Worm (Caenorhabditis elegans) whole organism, late embryonic: Measurements from ENCODE around the gene C23F12.3.

Experiments used
- C08G9.2 ChIP-seq: sonication (generic microtip); optimal IDR thresholded peaks from 2 replicates; lab custom pipeline; 2016; ENCODE audit warnings: mild to moderate bottlenecking, missing genetic modification characterization, moderate library complexity, missing compliant biosample characterization
- C38D4.7 ChIP-seq: fragments of 200-800 bp; sonication (Bioruptor generic); optimal IDR thresholded peaks from 2 replicates; lab custom pipeline; 2018; ENCODE audit warnings: mild to moderate bottlenecking, missing genetic modification characterization, moderate library complexity, missing compliant biosample characterization
- F13H6.1 ChIP-seq: sonication (generic microtip); optimal IDR thresholded peaks from 2 replicates; lab custom pipeline; 2016; ENCODE audit warnings: missing genetic modification characterization, missing compliant biosample characterization
- K02D7.2 ChIP-seq: sonication (generic microtip); optimal IDR thresholded peaks from 2 replicates; lab custom pipeline; 2017; ENCODE audit warnings: mild to moderate bottlenecking, missing genetic modification characterization, missing compliant biosample characterization
- ceh-18 ChIP-seq: sonication (generic microtip); optimal IDR thresholded peaks from 2 replicates; lab custom pipeline; 2016; ENCODE audit warnings: missing genetic modification characterization, missing compliant biosample characterization
- ceh-19 ChIP-seq: fragments of 200-800 bp; sonication (Bioruptor generic); optimal IDR thresholded peaks from 2 replicates; lab custom pipeline; 2018; ENCODE audit warnings: mild to moderate bottlenecking, missing genetic modification characterization, missing compliant biosample characterization
- ceh-22 ChIP-seq: sonication (generic microtip); optimal IDR thresholded peaks from 2 replicates; lab custom pipeline; 2017; ENCODE audit warnings: missing biosample characterization, missing genetic modification characterization
- ceh-30 ChIP-seq: fragments of 150-350 bp; optimal IDR thresholded peaks from 2 replicates; lab custom pipeline; 2014; ENCODE audit warnings: missing biosample characterization, missing genetic modification characterization
- ceh-31 ChIP-seq: sonication (generic microtip); optimal IDR thresholded peaks from 2 replicates; lab custom pipeline; 2016; ENCODE audit warnings: missing genetic modification characterization, missing compliant biosample characterization
- ceh-34 ChIP-seq: sonication (generic microtip); optimal IDR thresholded peaks from 2 replicates; lab custom pipeline; 2016; ENCODE audit warnings: mild to moderate bottlenecking, missing genetic modification characterization, missing compliant biosample characterization
- ceh-45 ChIP-seq: fragments of 200-800 bp; sonication (Bioruptor generic); IDR thresholded peaks from 2 replicates; pipeline ENCODE4 v1.3.6; 2022; ENCODE audit warnings: missing genetic modification reagents, missing genetic modification characterization, missing compliant biosample characterization
- ceh-6 ChIP-seq: fragments of 200-800 bp; sonication (Bioruptor generic); optimal IDR thresholded peaks from 2 replicates; lab custom pipeline; 2018; ENCODE audit warnings: mild to moderate bottlenecking, missing genetic modification characterization, missing compliant biosample characterization
- ceh-9 ChIP-seq: sonication (generic microtip); optimal IDR thresholded peaks from 2 replicates; lab custom pipeline; 2016; ENCODE audit warnings: mild to moderate bottlenecking, missing genetic modification characterization, inconsistent platforms, missing compliant biosample characterization
- che-1 ChIP-seq: sonication (generic microtip); optimal IDR thresholded peaks from 2 replicates; lab custom pipeline; 2016; ENCODE audit warnings: mild to moderate bottlenecking, missing genetic modification characterization, missing compliant biosample characterization
- dmd-4 ChIP-seq: sonication (generic microtip); optimal IDR thresholded peaks from 2 replicates; lab custom pipeline; 2016; ENCODE audit warnings: borderline replicate concordance, missing genetic modification characterization, missing compliant biosample characterization
- elt-2 ChIP-seq: sonication (generic microtip); optimal IDR thresholded peaks from 2 replicates; lab custom pipeline; 2016; ENCODE audit warnings: missing genetic modification reagents, missing genetic modification characterization, missing compliant biosample characterization
- fkh-10 ChIP-seq: fragments of 150-350 bp; optimal IDR thresholded peaks from 2 replicates; lab custom pipeline; 2014; ENCODE audit warnings: missing biosample characterization, missing genetic modification reagents, missing genetic modification characterization
- fkh-6 ChIP-seq: sonication (generic microtip); optimal IDR thresholded peaks from 2 replicates; lab custom pipeline; 2016; ENCODE audit warnings: missing genetic modification characterization, missing compliant biosample characterization
- gmeb-2 ChIP-seq: sonication (generic microtip); optimal IDR thresholded peaks from 2 replicates; lab custom pipeline; 2016; ENCODE audit warnings: missing genetic modification characterization, inconsistent platforms, missing compliant biosample characterization
- hlh-13 ChIP-seq: fragments of 200-800 bp; sonication (Bioruptor generic); optimal IDR thresholded peaks from 2 replicates; lab custom pipeline; 2018; ENCODE audit warnings: mild to moderate bottlenecking, missing genetic modification characterization, missing compliant biosample characterization
- hlh-15 ChIP-seq: sonication (generic microtip); optimal IDR thresholded peaks from 2 replicates; lab custom pipeline; 2016; ENCODE audit warnings: missing genetic modification characterization, missing compliant biosample characterization
- hlh-6 ChIP-seq: sonication (generic microtip); optimal IDR thresholded peaks from 2 replicates; lab custom pipeline; 2016; ENCODE audit warnings: missing genotype, missing genetic modification characterization, missing compliant biosample characterization
- hlh-8 ChIP-seq: sonication (generic microtip); optimal IDR thresholded peaks from 2 replicates; lab custom pipeline; 2016; ENCODE audit warnings: missing genotype, missing genetic modification characterization, missing compliant biosample characterization
- lim-6 ChIP-seq: sonication (generic microtip); optimal IDR thresholded peaks from 2 replicates; lab custom pipeline; 2016; ENCODE audit warnings: missing genetic modification characterization, missing compliant biosample characterization
- mec-3 ChIP-seq: sonication (generic microtip); optimal IDR thresholded peaks from 2 replicates; lab custom pipeline; 2016; ENCODE audit warnings: borderline replicate concordance, missing genetic modification characterization, missing compliant biosample characterization
- nhr-232 ChIP-seq: sonication (generic microtip); optimal IDR thresholded peaks from 2 replicates; lab custom pipeline; 2016; ENCODE audit warnings: missing genetic modification characterization, missing compliant biosample characterization
- npax-4 ChIP-seq: sonication (generic microtip); optimal IDR thresholded peaks from 2 replicates; lab custom pipeline; 2016; ENCODE audit warnings: missing genetic modification characterization, missing compliant biosample characterization
- odd-2 ChIP-seq: sonication (generic microtip); optimal IDR thresholded peaks from 2 replicates; lab custom pipeline; 2017; ENCODE audit warnings: antibody characterized with exemption, mild to moderate bottlenecking, missing genetic modification characterization, missing compliant biosample characterization
- pag-3 ChIP-seq: sonication (generic microtip); optimal IDR thresholded peaks from 2 replicates; lab custom pipeline; 2016; ENCODE audit warnings: missing compliant biosample characterization, missing genetic modification characterization, borderline replicate concordance
- pha-2 ChIP-seq: sonication (generic microtip); optimal IDR thresholded peaks from 2 replicates; lab custom pipeline; 2017; ENCODE audit warnings: mild to moderate bottlenecking, missing genetic modification characterization, missing compliant biosample characterization
- pha-4 ChIP-seq: fragments of 150-350 bp; optimal IDR thresholded peaks from 2 replicates; lab custom pipeline; 2018; ENCODE audit warnings: missing biosample characterization, missing genetic modification reagents, missing genetic modification characterization
- pros-1 ChIP-seq: fragments of 150-350 bp; optimal IDR thresholded peaks from 2 replicates; lab custom pipeline; 2014; ENCODE audit warnings: missing biosample characterization, missing genetic modification reagents, missing genetic modification characterization
- ref-2 ChIP-seq: sonication (generic microtip); optimal IDR thresholded peaks from 2 replicates; lab custom pipeline; 2016; ENCODE audit warnings: missing genetic modification characterization, missing compliant biosample characterization
- rnt-1 ChIP-seq: sonication (generic microtip); optimal IDR thresholded peaks from 2 replicates; lab custom pipeline; 2016; ENCODE audit warnings: missing genetic modification characterization, missing compliant biosample characterization
- sdc-2 ChIP-seq: sonication (generic microtip); optimal IDR thresholded peaks from 2 replicates; lab custom pipeline; 2016; ENCODE audit warnings: missing genotype, missing genetic modification characterization, missing compliant biosample characterization
- sox-2 ChIP-seq: fragments of 200-800 bp; sonication (Bioruptor generic); IDR thresholded peaks from 2 replicates; pipeline ENCODE4 v1.3.6; 2022; ENCODE audit warnings: missing genetic modification reagents, missing genetic modification characterization, missing compliant biosample characterization
- sox-4 ChIP-seq: sonication (generic microtip); optimal IDR thresholded peaks from 2 replicates; lab custom pipeline; 2017; ENCODE audit warnings: mild to moderate bottlenecking, missing genetic modification characterization, inconsistent platforms, missing compliant biosample characterization
- tbx-7 ChIP-seq: sonication (generic microtip); optimal IDR thresholded peaks from 2 replicates; lab custom pipeline; 2016; ENCODE audit warnings: missing genotype, missing genetic modification characterization, missing compliant biosample characterization
- ttx-3 ChIP-seq: sonication (generic microtip); optimal IDR thresholded peaks from 2 replicates; lab custom pipeline; 2016; ENCODE audit warnings: missing genetic modification reagents, missing genetic modification characterization, missing compliant biosample characterization
- unc-3 ChIP-seq, 2 experiments: fragments of 200-800 bp in 1 of 2; sonication (Bioruptor generic) in 1 of 2; sonication (generic microtip) in 1 of 2; conservative IDR thresholded peaks in 1 of 2; optimal IDR thresholded peaks in 1 of 2; 2 replicates each; pipeline versions ENCODE4 v1.3.6 to Lab custom; 2016 to 2022; ENCODE audit warnings: missing compliant biosample characterization in 2 of 2, missing genetic modification characterization in 2 of 2, missing genetic modification reagents in 1 of 2
- unc-42 ChIP-seq: sonication (generic microtip); optimal IDR thresholded peaks from 2 replicates; lab custom pipeline; 2016; ENCODE audit warnings: missing genotype, missing genetic modification characterization, missing compliant biosample characterization
- unc-55 ChIP-seq: sonication (generic microtip); optimal IDR thresholded peaks from 2 replicates; lab custom pipeline; 2017; ENCODE audit warnings: missing biosample characterization, missing genetic modification reagents, missing genetic modification characterization
- ztf-16 ChIP-seq: sonication (generic microtip); optimal IDR thresholded peaks from 2 replicates; lab custom pipeline; 2017; ENCODE audit warnings: missing genetic modification characterization, missing compliant biosample characterization

Gene C23F12.3

ce11 chrX:9364082-9364481, 27.4 kb upstream of the C23F12.3 start:
- TF ChIP-seq gmeb-2 (tag; lab: Kevin White, UChicago) (no peak), C08G9.2 (tag; lab: Kevin White, UChicago) (no peak), elt-2 (peak; percentile 25), unc-3 (GFP tag; conservative IDR thresholded peaks at IDR 0.05; lab: Robert Waterston, UW) (no peak), unc-3 (tag; optimal IDR thresholded peaks at IDR 0.05; lab: Kevin White, UChicago) (no peak)
- TF ChIP-seq, all 69 proteins: peak for 1

DNA sequence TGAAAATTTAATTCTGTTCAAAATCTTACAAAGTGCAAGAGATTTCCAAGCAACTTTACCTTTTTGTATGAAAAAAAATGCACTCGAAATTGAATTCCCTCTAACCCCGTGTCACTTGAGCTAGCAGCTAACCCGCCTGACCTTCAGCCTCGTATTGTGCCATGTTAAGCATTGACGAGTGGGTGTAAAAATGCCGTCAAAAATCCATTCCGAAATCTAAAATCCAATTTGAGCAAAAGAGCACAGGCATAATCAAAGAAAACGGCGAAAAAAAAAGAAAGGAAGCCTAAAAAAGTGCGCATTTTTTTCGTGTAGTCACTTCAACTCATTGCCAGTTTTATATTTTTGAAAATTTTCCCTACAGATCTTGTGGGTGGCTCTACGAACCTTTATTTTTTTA, 26.9 kb upstream of the C23F12.3 start, which contains the start of gene pkc-2:
TSS of gene pkc-2 (plus strand) at position 318 of the 400 bp plus-strand sequence.
- TF ChIP-seq pha-2 (tag; lab: Kevin White, UChicago), result no peak
- TF ChIP-seq unc-42, result peak; percentile 48

- no peak for TF ChIP-seq tbx-7
- no peak for TF ChIP-seq ceh-19
- TF ChIP-seq pha-4 (tag; lab: Kevin White, UChicago), result no peak
- no peak for TF ChIP-seq K02D7.2
- TF ChIP-seq hlh-13 (GFP tag; lab: Kevin White, UChicago), result no peak
- TF ChIP-seq hlh-15 (tag; lab: Kevin White, UChicago), result no peak
- no peak for TF ChIP-seq sdc-2 (tag; lab: Kevin White, UChicago)
- no peak for TF ChIP-seq sox-2
- TF ChIP-seq unc-55 (GFP tag; lab: Kevin White, UChicago), result no peak
- TF ChIP-seq F13H6.1, result no peak
- no peak for TF ChIP-seq pag-3
- TF ChIP-seq odd-2 (tag; lab: Kevin White, UChicago), result no peak
- TF ChIP-seq, all 69 proteins: peak for 0
Measured at ce11 chrX:9369927-9370326, 21.5 kb upstream of the C23F12.3 start.

DNA sequence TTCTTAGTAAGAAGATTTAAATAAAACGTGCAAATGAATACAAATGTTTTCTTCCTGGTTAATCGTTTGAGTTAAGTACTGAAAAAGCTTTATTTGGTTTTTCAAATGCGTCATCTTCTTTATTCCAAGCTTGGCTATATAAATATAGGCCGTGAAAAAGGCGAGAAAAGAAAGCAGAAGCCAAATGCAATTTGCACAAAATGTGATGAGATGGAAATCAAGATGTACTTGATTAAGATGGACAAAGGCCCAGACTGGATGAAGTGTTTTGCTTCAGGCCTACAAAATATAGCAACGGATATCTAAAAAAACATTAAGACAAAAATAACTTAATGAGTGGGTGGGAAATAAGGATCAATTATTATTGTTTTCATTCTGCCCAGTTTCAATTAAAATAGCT, 19.2 kb upstream of the C23F12.3 start:
- TF ChIP-seq unc-42, result peak; percentile 60
- no peak for TF ChIP-seq ceh-22 (tag; lab: Kevin White, UChicago)
- TF ChIP-seq pag-3, result no peak
- no peak for TF ChIP-seq fkh-6

- TF ChIP-seq ceh-6 (GFP tag; lab: Kevin White, UChicago) (no peak), fkh-6 (no peak), npax-4 (tag; lab: Kevin White, UChicago) (no peak), nhr-232 (tag; lab: Kevin White, UChicago) (no peak), che-1 (tag; lab: Kevin White, UChicago) (peak; percentile 35), ztf-16 (tag; lab: Kevin White, UChicago) (no peak), C38D4.7 (peak; percentile 1), ceh-9 (tag; lab: Kevin White, UChicago) (no peak), sdc-2 (tag; lab: Kevin White, UChicago) (peak; percentile 34), unc-55 (GFP tag; lab: Kevin White, UChicago) (no peak), tbx-7 (no peak), ceh-30 (tag; lab: Kevin White, UChicago) (no peak), ceh-19 (no peak), hlh-8 (tag; lab: Kevin White, UChicago) (no peak), fkh-10 (GFP tag; lab: Kevin White, UChicago) (no peak), ceh-31 (no peak), ref-2 (tag; lab: Kevin White, UChicago) (no peak), ceh-18 (tag; lab: Kevin White, UChicago) (peak; percentile 18), ceh-34 (tag; lab: Kevin White, UChicago) (peak; percentile 18), elt-2 (no peak), ttx-3 (tag; lab: Kevin White, UChicago) (no peak), lim-6 (tag; lab: Kevin White, UChicago) (no peak), pros-1 (tag; lab: Kevin White, UChicago) (no peak), hlh-6 (tag; lab: Kevin White, UChicago) (no peak), pha-2 (tag; lab: Kevin White, UChicago) (no peak), mec-3 (tag; lab: Kevin White, UChicago) (no peak), gmeb-2 (tag; lab: Kevin White, UChicago) (peak; percentile 36), sox-4 (tag; lab: Kevin White, UChicago) (no peak), unc-3 (GFP tag; conservative IDR thresholded peaks at IDR 0.05; lab: Robert Waterston, UW) (0 out of 2 replicates have a peak, but pooled peaks have one; percentile 7), unc-3 (tag; optimal IDR thresholded peaks at IDR 0.05; lab: Kevin White, UChicago) (no peak), ceh-45 (no peak), dmd-4 (tag; lab: Kevin White, UChicago) (no peak), hlh-13 (GFP tag; lab: Kevin White, UChicago) (no peak), hlh-15 (tag; lab: Kevin White, UChicago) (no peak), rnt-1 (tag; lab: Kevin White, UChicago) (peak; percentile 1), K02D7.2 (no peak)
- TF ChIP-seq, all 69 proteins: peak for 8
Measured at ce11 chrX:9372987-9373386, 18.5 kb upstream of the C23F12.3 start.
